Worm (Caenorhabditis elegans) whole organism, L2 larva: ENCODE measurements around the gene Y45F10B.12.
"Not testable (repeated sequence)": the region's sequence is repeated elsewhere in the genome, so short reads cannot be mapped to it uniquely, and the experiment has no call there.

Experiments
- C34F6.9 ChIP-seq: fragments of 150-350 bp; optimal IDR thresholded peaks from 2 replicates; lab custom pipeline; 2014; ENCODE audit warnings: missing biosample characterization, missing genetic modification characterization
- R02D3.7 ChIP-seq: fragments of 150-350 bp; optimal IDR thresholded peaks from 2 replicates; lab custom pipeline; 2014; ENCODE audit warnings: missing biosample characterization, missing genetic modification characterization
- Y55F3AM.14 ChIP-seq: fragments of 200-800 bp; sonication (Bioruptor generic); optimal IDR thresholded peaks from 2 replicates; lab custom pipeline; 2018; ENCODE audit warnings: mild to moderate bottlenecking, missing genetic modification characterization, missing compliant biosample characterization
- ZK546.5 ChIP-seq: sonication (generic microtip); optimal IDR thresholded peaks from 2 replicates; lab custom pipeline; 2017; ENCODE audit warnings: missing biosample characterization, missing genetic modification characterization
- alr-1 ChIP-seq: fragments of 150-350 bp; optimal IDR thresholded peaks from 2 replicates; lab custom pipeline; 2014; ENCODE audit warnings: missing biosample characterization, missing genetic modification characterization
- aly-2 ChIP-seq: fragments of 150-350 bp; optimal IDR thresholded peaks from 2 replicates; lab custom pipeline; 2014; ENCODE audit warnings: missing biosample characterization, missing genetic modification characterization
- ama-1 ChIP-seq: fragments of 150-350 bp; optimal IDR thresholded peaks from 2 replicates; lab custom pipeline; 2018; ENCODE audit warnings: inconsistent platforms
- blmp-1 ChIP-seq: sonication (generic microtip); optimal IDR thresholded peaks from 2 replicates; lab custom pipeline; 2017; ENCODE audit warnings: missing genetic modification characterization, mild to moderate bottlenecking, missing compliant biosample characterization, antibody characterized with exemption, moderate library complexity; ENCODE audit not compliant: insufficient read depth
- ceh-16 ChIP-seq: fragments of 150-350 bp; optimal IDR thresholded peaks from 2 replicates; lab custom pipeline; 2014; ENCODE audit warnings: missing biosample characterization, missing genetic modification characterization
- crh-2 ChIP-seq: sonication (generic microtip); optimal IDR thresholded peaks from 2 replicates; lab custom pipeline; 2017; ENCODE audit warnings: missing biosample characterization, missing genetic modification characterization
- dmd-4 ChIP-seq: sonication (generic microtip); optimal IDR thresholded peaks from 2 replicates; lab custom pipeline; 2017; ENCODE audit warnings: missing biosample characterization, missing genetic modification characterization
- elt-1 ChIP-seq: fragments of 150-350 bp; optimal IDR thresholded peaks from 2 replicates; lab custom pipeline; 2014; ENCODE audit warnings: missing biosample characterization, missing genetic modification characterization
- elt-3 ChIP-seq: sonication (generic microtip); optimal IDR thresholded peaks from 2 replicates; lab custom pipeline; 2017; ENCODE audit warnings: missing biosample characterization, missing genetic modification characterization
- gmeb-1 ChIP-seq: fragments of 150-350 bp; optimal IDR thresholded peaks from 2 replicates; lab custom pipeline; 2014; ENCODE audit warnings: missing biosample characterization, missing genetic modification characterization
- lin-11 ChIP-seq: fragments of 150-350 bp; sonication (generic microtip); optimal IDR thresholded peaks from 2 replicates; lab custom pipeline; 2014; ENCODE audit warnings: missing biosample characterization, missing genetic modification characterization, inconsistent platforms, mixed read lengths
- lin-13 ChIP-seq: fragments of 150-350 bp; optimal IDR thresholded peaks from 2 replicates; lab custom pipeline; 2014; ENCODE audit warnings: missing biosample characterization, missing genetic modification reagents, missing genetic modification characterization
- lsy-2 ChIP-seq, 2 experiments: fragments of 150-350 bp in 1 of 2; sonication (generic microtip) in 1 of 2; optimal IDR thresholded peaks; 2 replicates each; lab custom pipeline; 2014 to 2017; ENCODE audit warnings: missing biosample characterization in 2 of 2, missing genetic modification characterization in 2 of 2
- mab-5 ChIP-seq: fragments of 150-350 bp; optimal IDR thresholded peaks from 2 replicates; lab custom pipeline; 2014; ENCODE audit warnings: missing biosample characterization, missing genetic modification characterization
- mbf-1 ChIP-seq: sonication (generic microtip); optimal IDR thresholded peaks from 2 replicates; lab custom pipeline; 2017; ENCODE audit warnings: missing biosample characterization, missing genetic modification characterization
- mdl-1 ChIP-seq, 2 experiments: fragments of 150-350 bp in 1 of 2; sonication (generic microtip) in 1 of 2; optimal IDR thresholded peaks; 2 replicates each; lab custom pipeline; 2017; ENCODE audit warnings: missing biosample characterization in 2 of 2, missing genetic modification characterization in 2 of 2
- nhr-10 ChIP-seq: sonication (generic microtip); optimal IDR thresholded peaks from 2 replicates; lab custom pipeline; 2017; ENCODE audit warnings: missing biosample characterization, missing genetic modification characterization
- nhr-11 ChIP-seq: fragments of 150-350 bp; optimal IDR thresholded peaks from 2 replicates; lab custom pipeline; 2014; ENCODE audit warnings: missing biosample characterization, missing genetic modification characterization
- nhr-129 ChIP-seq: fragments of 150-350 bp; optimal IDR thresholded peaks from 2 replicates; lab custom pipeline; 2014; ENCODE audit warnings: missing biosample characterization, missing genetic modification characterization
- nhr-21 ChIP-seq: fragments of 150-350 bp; optimal IDR thresholded peaks from 2 replicates; lab custom pipeline; 2014; ENCODE audit warnings: missing biosample characterization, missing genetic modification characterization
- nhr-237 ChIP-seq: fragments of 150-350 bp; optimal IDR thresholded peaks from 2 replicates; lab custom pipeline; 2014; ENCODE audit warnings: missing biosample characterization, missing genetic modification characterization
- nhr-25 ChIP-seq: fragments of 150-350 bp; sonication (generic microtip); optimal IDR thresholded peaks from 3 replicates; lab custom pipeline; 2014; ENCODE audit warnings: missing biosample characterization, missing genetic modification characterization
- nhr-6 ChIP-seq: fragments of 150-350 bp; optimal IDR thresholded peaks from 2 replicates; lab custom pipeline; 2014; ENCODE audit warnings: missing biosample characterization, missing genetic modification characterization
- sem-4 ChIP-seq: fragments of 150-350 bp; optimal IDR thresholded peaks from 2 replicates; lab custom pipeline; 2014; ENCODE audit warnings: missing biosample characterization, missing genetic modification reagents, missing genetic modification characterization
- sma-3 ChIP-seq: sonication (generic microtip); optimal IDR thresholded peaks from 2 replicates; lab custom pipeline; 2016; ENCODE audit warnings: missing genetic modification reagents, missing genetic modification characterization, missing compliant biosample characterization
- sma-9 ChIP-seq, 2 experiments: fragments of 150-350 bp in 1 of 2; sonication (generic microtip) in 1 of 2; optimal IDR thresholded peaks; 2 replicates each; lab custom pipeline; 2014 to 2016; ENCODE audit warnings: missing genetic modification characterization in 2 of 2, mild to moderate bottlenecking in 1 of 2, missing biosample characterization in 1 of 2, missing compliant biosample characterization in 1 of 2, missing genetic modification reagents in 1 of 2, moderate library complexity in 1 of 2
- unc-39 ChIP-seq: fragments of 150-350 bp; optimal IDR thresholded peaks from 2 replicates; lab custom pipeline; 2014; ENCODE audit warnings: missing biosample characterization, missing genetic modification characterization
- unc-55 ChIP-seq: fragments of 150-350 bp; sonication (generic microtip); optimal IDR thresholded peaks from 3 replicates; lab custom pipeline; 2014; ENCODE audit warnings: missing biosample characterization, missing genetic modification reagents, missing genetic modification characterization
- unc-62 ChIP-seq: fragments of 150-350 bp; optimal IDR thresholded peaks from 2 replicates; lab custom pipeline; 2014; ENCODE audit warnings: missing biosample characterization, missing genetic modification reagents, missing genetic modification characterization
- ztf-1 ChIP-seq: fragments of 200-800 bp; sonication (Bioruptor generic); conservative IDR thresholded peaks from 2 replicates; pipeline ENCODE4 v1.3.6; 2022; ENCODE audit warnings: missing genetic modification characterization, missing compliant biosample characterization
- ztf-11 ChIP-seq: sonication (generic microtip); optimal IDR thresholded peaks from 2 replicates; lab custom pipeline; 2017; ENCODE audit warnings: missing biosample characterization, missing genetic modification characterization
- ztf-4 ChIP-seq: fragments of 150-350 bp; optimal IDR thresholded peaks from 2 replicates; lab custom pipeline; 2014; ENCODE audit warnings: missing biosample characterization, missing genetic modification characterization

Gene Y45F10B.12

DNA sequence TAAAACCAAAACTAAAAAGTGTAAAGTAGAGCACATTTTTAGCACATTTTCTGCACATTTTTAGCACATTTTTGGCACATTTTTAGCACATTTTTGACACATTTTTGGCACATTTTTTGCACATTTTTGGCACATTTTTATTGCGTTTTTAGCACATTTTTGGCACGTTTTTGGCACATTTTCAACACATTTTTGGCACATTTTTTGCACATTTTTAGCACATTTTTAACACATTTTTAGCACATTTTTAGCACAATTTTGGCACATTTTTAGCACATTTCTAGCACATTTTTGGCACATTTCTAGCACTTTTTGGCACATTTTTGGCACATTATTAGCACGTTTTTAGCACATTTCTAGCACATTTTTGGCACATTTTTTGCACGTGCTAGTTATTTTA, 11.6 kb upstream of the Y45F10B.12 start:
- TF ChIP-seq blmp-1 (tag; lab: Kevin White, UChicago) (no peak), unc-62 (GFP tag; lab: Kevin White, UChicago) (no peak), crh-2 (tag; lab: Kevin White, UChicago) (no peak), lin-13 (GFP tag; lab: Kevin White, UChicago) (no peak), sma-3 (GFP tag; lab: Kevin White, UChicago) (no peak), dmd-4 (tag; lab: Kevin White, UChicago) (no peak), unc-55 (GFP tag; lab: Kevin White, UChicago) (no peak), nhr-10 (tag; lab: Kevin White, UChicago) (no peak), nhr-237 (tag; lab: Kevin White, UChicago) (no peak), elt-3 (no peak), nhr-11 (tag; lab: Kevin White, UChicago) (no peak), mab-5 (no peak), R02D3.7 (tag; lab: Kevin White, UChicago) (no peak), aly-2 (no peak)

DNA sequence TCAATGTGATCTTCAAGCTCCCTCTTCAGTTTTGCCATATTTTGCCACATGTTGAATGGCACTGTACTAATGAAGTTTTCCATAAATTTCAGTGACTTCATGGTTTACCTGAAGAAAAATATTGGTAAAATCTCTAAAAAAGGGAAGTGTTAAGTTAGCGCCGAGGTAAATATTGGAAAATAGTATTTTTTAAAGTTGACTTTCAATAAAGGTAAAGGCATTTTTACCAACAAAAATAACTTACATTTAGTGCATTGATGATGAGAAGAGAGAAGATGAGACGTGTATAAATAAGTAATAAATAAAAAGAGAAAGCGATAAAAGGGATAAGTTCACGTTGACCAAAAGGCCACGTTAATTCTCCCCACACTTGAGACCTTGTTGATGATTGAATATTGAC, 9.1 kb upstream of the Y45F10B.12 start, which contains the start of gene Y45F10B.8:
TSS of gene Y45F10B.8 (minus strand) at position 101 of the 400 bp plus-strand sequence.
- not testable (repeated sequence) for TF ChIP-seq gmeb-1 (tag; lab: Kevin White, UChicago); dmd-4 (tag; lab: Kevin White, UChicago); lsy-2 (tag; optimal IDR thresholded peaks at IDR 0.05; lab: Kevin White, UChicago)

DNA sequence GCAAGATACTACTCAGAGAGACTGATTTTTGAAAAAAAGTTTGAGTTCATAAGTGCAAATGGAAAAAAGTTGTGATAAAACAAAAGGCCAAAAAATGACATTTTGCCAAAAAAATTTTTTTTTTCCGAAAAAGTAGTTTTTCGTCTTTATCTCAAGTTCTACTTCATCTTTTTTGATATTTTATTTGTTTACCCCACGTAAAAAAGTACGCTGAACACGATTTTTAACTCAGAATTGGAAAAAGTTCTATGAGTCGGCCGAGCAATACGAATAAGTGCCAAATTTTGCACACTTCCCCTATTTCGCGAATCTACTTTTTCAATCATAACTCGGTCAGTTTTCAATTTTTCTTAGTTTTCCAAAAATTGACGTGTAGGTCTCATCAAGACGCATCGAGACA, 8.3 kb upstream of the Y45F10B.12 start, which contains the start of gene sru-16:
TSS of gene sru-16 (plus strand) at position 301 of the 400 bp plus-strand sequence.
- not testable (repeated sequence) for TF ChIP-seq lin-11 (tag; lab: Kevin White, UChicago); sem-4; ztf-4

DNA sequence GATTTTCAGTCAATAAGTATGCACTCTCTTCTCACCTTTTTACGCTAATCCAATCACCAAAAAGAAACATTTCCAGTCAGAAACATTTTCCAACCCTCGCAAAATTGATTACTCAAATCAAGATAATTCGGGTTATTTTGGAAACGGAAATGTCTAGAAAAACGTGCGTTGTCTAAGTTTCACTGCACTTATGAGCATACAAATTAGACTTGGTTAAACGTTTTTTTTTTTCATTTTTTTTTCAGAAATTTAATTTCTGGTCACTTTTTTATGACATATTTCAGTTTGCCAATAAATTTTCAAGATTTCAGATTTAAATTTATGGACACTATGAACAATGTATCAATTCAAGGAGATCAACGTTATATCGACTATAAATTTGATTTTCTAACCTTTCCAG, 4.4 kb upstream of the Y45F10B.12 start, which contains the start of gene sru-12:
TSS of gene sru-12 (plus strand) at position 301 of the 400 bp plus-strand sequence.
- TF ChIP-seq elt-1 (tag; lab: Kevin White, UChicago) = no peak
- TF ChIP-seq ceh-16 = no peak
- no peak for TF ChIP-seq lsy-2 (tag; optimal IDR thresholded peaks at IDR 0.05; lab: Kevin White, UChicago)

DNA sequence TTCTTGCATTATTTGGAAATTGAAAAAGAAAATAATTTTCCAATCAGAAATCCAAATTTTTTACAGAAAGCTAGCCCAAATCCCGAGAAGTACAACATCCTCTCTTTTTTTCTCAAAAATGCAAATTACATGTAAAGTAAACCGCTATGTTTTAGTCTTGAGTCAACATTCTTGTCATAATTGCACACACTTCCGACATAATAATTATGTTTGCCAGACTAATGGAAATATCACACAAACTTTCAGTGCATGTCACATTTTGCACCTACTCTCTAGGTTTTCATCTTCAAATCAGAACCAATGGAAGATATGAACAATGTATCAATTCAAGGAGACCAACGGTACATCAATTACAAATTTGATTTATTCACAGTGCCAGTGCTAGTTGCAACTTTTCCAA, 2.6 kb upstream of the Y45F10B.12 start, which contains the start of gene sru-11:
TSS of gene sru-11 (plus strand) at position 301 of the 400 bp plus-strand sequence.
- no peak for TF ChIP-seq ztf-4
- no peak for TF ChIP-seq lin-11 (tag; lab: Kevin White, UChicago)
- TF ChIP-seq R02D3.7 (tag; lab: Kevin White, UChicago) = no peak
- TF ChIP-seq unc-55 (GFP tag; lab: Kevin White, UChicago) = no peak
- TF ChIP-seq mdl-1 (tag; optimal IDR thresholded peaks at IDR 0.05; lab: Kevin White, UChicago) = no peak
- no peak for TF ChIP-seq nhr-6
- TF ChIP-seq nhr-21 (tag; lab: Kevin White, UChicago) = no peak
- TF ChIP-seq aly-2 = no peak
- no peak for TF ChIP-seq ceh-16
- TF ChIP-seq ztf-1 (GFP tag; lab: Robert Waterston, UW) = no peak
- no peak for TF ChIP-seq blmp-1 (tag; lab: Kevin White, UChicago)
- no peak for TF ChIP-seq mab-5
- TF ChIP-seq nhr-237 (tag; lab: Kevin White, UChicago) = no peak
- TF ChIP-seq, all 48 proteins: peak for 0

DNA sequence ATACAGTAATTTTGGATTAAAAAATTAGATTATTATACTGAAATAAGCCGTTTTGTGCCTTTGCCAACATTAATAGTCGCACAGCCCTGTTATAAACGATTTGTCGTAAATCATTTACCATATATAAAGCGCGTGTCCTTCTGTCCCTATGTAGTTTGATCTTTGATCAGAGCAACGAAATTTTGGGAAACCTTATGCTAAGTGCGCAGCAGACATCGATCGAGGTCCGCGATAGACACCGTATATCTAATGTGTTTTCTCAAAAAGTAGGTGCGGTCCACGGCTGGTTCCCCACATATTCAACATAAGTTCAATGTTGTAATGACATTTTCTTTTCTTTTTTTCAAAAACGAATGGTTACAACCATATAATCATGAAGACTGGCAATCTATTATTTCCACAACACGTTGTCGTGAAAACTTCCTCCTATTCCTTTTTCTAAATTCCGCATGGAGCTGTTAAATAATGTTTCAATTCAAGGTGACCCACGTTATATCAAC, 1.3 kb downstream of the Y45F10B.12 start, which contains the start of gene sru-9:
TSS of gene sru-9 (plus strand) at position 450 of the 500 bp plus-strand sequence.
- TF ChIP-seq alr-1 (tag; lab: Kevin White, UChicago); ztf-11; Y55F3AM.14 (GFP tag; lab: Kevin White, UChicago): not testable (repeated sequence)

DNA sequence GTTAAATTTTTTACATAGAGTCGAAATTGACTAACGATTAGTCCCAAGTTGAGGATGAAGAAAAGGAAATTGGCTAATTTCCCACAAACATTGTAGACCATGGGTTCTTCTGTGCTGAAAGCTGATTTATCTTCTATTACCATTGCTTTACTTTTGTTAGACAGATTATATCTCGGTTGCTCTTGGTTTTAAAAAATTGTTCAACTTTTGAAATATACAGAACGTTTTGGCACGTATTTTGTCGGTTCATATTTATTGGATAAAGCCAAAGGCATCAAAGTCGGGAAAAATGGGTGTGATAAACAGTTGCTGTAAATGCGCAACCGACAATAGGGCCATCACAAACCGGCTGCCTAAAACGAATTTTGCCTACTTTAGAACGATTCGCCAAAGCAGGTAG, 4.4 kb downstream of the Y45F10B.12 start, which contains the start of gene tsp-5:
TSS of gene tsp-5 (minus strand) at position 101 of the 400 bp plus-strand sequence.
- TF ChIP-seq mbf-1 (tag; lab: Kevin White, UChicago) = no peak
- TF ChIP-seq unc-39 (tag; lab: Kevin White, UChicago) = no peak
- TF ChIP-seq nhr-25 = no peak
- no peak for TF ChIP-seq nhr-11 (tag; lab: Kevin White, UChicago)
- no peak for TF ChIP-seq mdl-1 (tag; optimal IDR thresholded peaks at IDR 0.05; lab: Kevin White, UChicago)
- TF ChIP-seq Y55F3AM.14 (GFP tag; lab: Kevin White, UChicago) = no peak
- no peak for TF ChIP-seq nhr-129 (tag; lab: Kevin White, UChicago)
- no peak for TF ChIP-seq nhr-237 (tag; lab: Kevin White, UChicago)
- no peak for TF ChIP-seq sma-3 (GFP tag; lab: Kevin White, UChicago)
- TF ChIP-seq C34F6.9 (tag; lab: Kevin White, UChicago) = no peak
- no peak for TF ChIP-seq ama-1 (lab: Kevin White, UChicago)
- TF ChIP-seq ZK546.5 (tag; lab: Kevin White, UChicago) = no peak
- no peak for TF ChIP-seq nhr-10 (tag; lab: Kevin White, UChicago)
- no peak for TF ChIP-seq aly-2
- TF ChIP-seq sma-9 (GFP tag; optimal IDR thresholded peaks at IDR 0.05; lab: Kevin White, UChicago) = no peak
- TF ChIP-seq sma-9 (tag; optimal IDR thresholded peaks at IDR 0.05; lab: Kevin White, UChicago) = no peak
- no peak for TF ChIP-seq ceh-16
